Worm (Caenorhabditis elegans) whole organism, early embryonic: ENCODE data around the gene C14A4.8.

ENCODE experiments used
- B0310.2 ChIP-seq: sonication (generic microtip); optimal IDR thresholded peaks from 2 replicates; lab custom pipeline; 2016; ENCODE audit warnings: mild to moderate bottlenecking, missing genetic modification characterization, missing compliant biosample characterization
- F13C5.2 ChIP-seq: sonication (generic microtip); optimal IDR thresholded peaks from 2 replicates; lab custom pipeline; 2017; ENCODE audit warnings: mild to moderate bottlenecking, missing genetic modification characterization, inconsistent platforms, missing compliant biosample characterization
- aly-1 ChIP-seq: sonication (generic microtip); optimal IDR thresholded peaks from 2 replicates; lab custom pipeline; 2016; ENCODE audit warnings: missing genetic modification characterization, missing compliant biosample characterization
- ama-1 ChIP-seq: fragments of 150-350 bp; optimal IDR thresholded peaks from 2 replicates; lab custom pipeline; 2014
- ceh-13 ChIP-seq: fragments of 200-800 bp; sonication (Bioruptor generic); optimal IDR thresholded peaks from 2 replicates; lab custom pipeline; 2018; ENCODE audit warnings: mild to moderate bottlenecking, missing genetic modification characterization, missing compliant biosample characterization
- ceh-36 ChIP-seq: sonication (generic microtip); optimal IDR thresholded peaks from 2 replicates; lab custom pipeline; 2016; ENCODE audit warnings: missing genetic modification characterization, inconsistent platforms, missing compliant biosample characterization
- ets-7 ChIP-seq: sonication (generic microtip); optimal IDR thresholded peaks from 2 replicates; lab custom pipeline; 2016; ENCODE audit warnings: missing genotype, missing genetic modification characterization, missing compliant biosample characterization
- flt-1 ChIP-seq: fragments of 200-800 bp; sonication (Bioruptor generic); IDR thresholded peaks from 2 replicates; pipeline ENCODE4 v1.3.6; 2022; ENCODE audit warnings: missing genetic modification characterization, missing compliant biosample characterization
- hmbx-1 ChIP-seq: sonication (generic microtip); optimal IDR thresholded peaks from 2 replicates; lab custom pipeline; 2016; ENCODE audit warnings: mild to moderate bottlenecking, missing genetic modification characterization, missing compliant biosample characterization
- hmg-4 ChIP-seq: fragments of 200-800 bp; sonication (Bioruptor generic); optimal IDR thresholded peaks from 2 replicates; lab custom pipeline; 2018; ENCODE audit warnings: mild to moderate bottlenecking, missing genetic modification characterization, missing compliant biosample characterization
- hnd-1 ChIP-seq: sonication (generic microtip); optimal IDR thresholded peaks from 2 replicates; lab custom pipeline; 2016; ENCODE audit warnings: missing genetic modification characterization, missing compliant biosample characterization
- pes-1 ChIP-seq: fragments of 200-800 bp; sonication (Bioruptor generic); IDR thresholded peaks from 2 replicates; pipeline ENCODE4 v1.3.6; 2022; ENCODE audit warnings: missing genetic modification reagents, missing genetic modification characterization, missing compliant biosample characterization
- scrt-1 ChIP-seq: fragments of 200-800 bp; sonication (Bioruptor generic); IDR thresholded peaks from 2 replicates; pipeline ENCODE4 v1.3.6; 2022; ENCODE audit warnings: missing genetic modification characterization, missing compliant biosample characterization
- sea-1 ChIP-seq: fragments of 200-800 bp; sonication (Bioruptor generic); conservative IDR thresholded peaks from 2 replicates; pipeline ENCODE4 v1.3.6; 2022; ENCODE audit warnings: missing genetic modification characterization, missing compliant biosample characterization
- tbx-11 ChIP-seq: fragments of 200-800 bp; sonication (Bioruptor generic); IDR thresholded peaks from 2 replicates; pipeline ENCODE4 v1.3.6; 2022; ENCODE audit warnings: missing genetic modification characterization, missing compliant biosample characterization
- tbx-37 ChIP-seq: fragments of 200-800 bp; sonication (Bioruptor generic); conservative IDR thresholded peaks from 2 replicates; pipeline ENCODE4 v1.3.6; 2022; ENCODE audit warnings: missing genetic modification reagents, missing genetic modification characterization, missing compliant biosample characterization
- tra-4 ChIP-seq: sonication (generic microtip); optimal IDR thresholded peaks from 2 replicates; lab custom pipeline; 2017; ENCODE audit warnings: missing genetic modification characterization, missing compliant biosample characterization

The C14A4.8 gene

ce11 chrII:10556550-10557205 is 41.3 kb downstream of the C14A4.8 start:
- TF ChIP-seq scrt-1 (no peak), sea-1 (GFP tag; lab: Robert Waterston, UW) (no peak)

- TF ChIP-seq tbx-11 (GFP tag; lab: Robert Waterston, UW) = no peak
- no peak for TF ChIP-seq ceh-36 (tag; lab: Kevin White, UChicago)
- TF ChIP-seq ceh-13 (GFP tag; lab: Kevin White, UChicago) = no peak
- TF ChIP-seq hnd-1 (tag; lab: Kevin White, UChicago) = no peak
- no peak for TF ChIP-seq F13C5.2 (tag; lab: Kevin White, UChicago)
- TF ChIP-seq hmbx-1 (tag; lab: Kevin White, UChicago) = no peak
- no peak for TF ChIP-seq ets-7 (tag; lab: Kevin White, UChicago)
- no peak for TF ChIP-seq tbx-37
- no peak for TF ChIP-seq sea-1 (GFP tag; lab: Robert Waterston, UW)
- no peak for TF ChIP-seq aly-1
- TF ChIP-seq B0310.2 (tag; lab: Kevin White, UChicago) = no peak
- TF ChIP-seq ama-1 (lab: Kevin White, UChicago) = no peak
- no peak for TF ChIP-seq pes-1
- TF ChIP-seq hmg-4 (GFP tag; lab: Kevin White, UChicago) = no peak
- no peak for TF ChIP-seq scrt-1
Observed at ce11 chrII:10555484-10556075, 42.4 kb downstream of the C14A4.8 start.

- TF ChIP-seq flt-1 (no peak), sea-1 (GFP tag; lab: Robert Waterston, UW) (no peak), scrt-1 (no peak), aly-1 (no peak), tra-4 (tag; lab: Kevin White, UChicago) (no peak), hnd-1 (tag; lab: Kevin White, UChicago) (no peak), pes-1 (no peak), ama-1 (lab: Kevin White, UChicago) (no peak), hmg-4 (GFP tag; lab: Kevin White, UChicago) (no peak), B0310.2 (tag; lab: Kevin White, UChicago) (no peak), hmbx-1 (tag; lab: Kevin White, UChicago) (no peak), tbx-11 (GFP tag; lab: Robert Waterston, UW) (no peak), ceh-36 (tag; lab: Kevin White, UChicago) (no peak), ceh-13 (GFP tag; lab: Kevin White, UChicago) (no peak), ets-7 (tag; lab: Kevin White, UChicago) (no peak), tbx-37 (no peak), F13C5.2 (tag; lab: Kevin White, UChicago) (no peak)
Observed at ce11 chrII:10554972-10555371, 43.0 kb downstream of the C14A4.8 start, which contains the start of gene mnk-1. Gene mnk-1, minus strand, starts transcription at chrII:10555044.

ce11 chrII:10554046-10554399 is 43.9 kb downstream of the C14A4.8 start:
- no peak for TF ChIP-seq tbx-37
- TF ChIP-seq hmbx-1 (tag; lab: Kevin White, UChicago) = no peak
- no peak for TF ChIP-seq tra-4 (tag; lab: Kevin White, UChicago)

- TF ChIP-seq sea-1 (GFP tag; lab: Robert Waterston, UW) = no peak
- TF ChIP-seq hnd-1 (tag; lab: Kevin White, UChicago) = no peak
- TF ChIP-seq ceh-13 (GFP tag; lab: Kevin White, UChicago) = no peak
- no peak for TF ChIP-seq scrt-1
- TF ChIP-seq F13C5.2 (tag; lab: Kevin White, UChicago) = no peak
- no peak for TF ChIP-seq pes-1
- TF ChIP-seq tbx-11 (GFP tag; lab: Robert Waterston, UW) = no peak
- TF ChIP-seq ceh-36 (tag; lab: Kevin White, UChicago) = no peak
- no peak for TF ChIP-seq ama-1 (lab: Kevin White, UChicago)
- TF ChIP-seq hmg-4 (GFP tag; lab: Kevin White, UChicago) = no peak
- no peak for TF ChIP-seq hmbx-1 (tag; lab: Kevin White, UChicago)
- TF ChIP-seq tra-4 (tag; lab: Kevin White, UChicago) = no peak
- TF ChIP-seq tbx-37 = no peak
- TF ChIP-seq ets-7 (tag; lab: Kevin White, UChicago) = no peak
- no peak for TF ChIP-seq B0310.2 (tag; lab: Kevin White, UChicago)
- no peak for TF ChIP-seq aly-1
- TF ChIP-seq flt-1 = no peak
Observed at ce11 chrII:10553377-10554045, 44.4 kb downstream of the C14A4.8 start.

ce11 chrII:10551985-10552736 is 45.8 kb downstream of the C14A4.8 start:
- no peak for TF ChIP-seq ceh-36 (tag; lab: Kevin White, UChicago)
- TF ChIP-seq hmg-4 (GFP tag; lab: Kevin White, UChicago) = no peak
- no peak for TF ChIP-seq tra-4 (tag; lab: Kevin White, UChicago)
- no peak for TF ChIP-seq pes-1
- TF ChIP-seq ceh-13 (GFP tag; lab: Kevin White, UChicago) = no peak
- TF ChIP-seq hnd-1 (tag; lab: Kevin White, UChicago) = no peak
- no peak for TF ChIP-seq ama-1 (lab: Kevin White, UChicago)
